Worm (Caenorhabditis elegans) whole organism, young adult: ENCODE results near the gene C03B1.13.

Source experiments
- B0261.1 ChIP-seq: sonication (generic microtip); optimal IDR thresholded peaks from 2 replicates; lab custom pipeline; 2016; ENCODE audit warnings: mild to moderate bottlenecking, missing genetic modification characterization, moderate library complexity, missing compliant biosample characterization
- B0336.3 ChIP-seq: fragments of 200-800 bp; sonication (Bioruptor generic); IDR thresholded peaks from 2 replicates; pipeline ENCODE4 v1.3.6; 2022; ENCODE audit warnings: missing genetic modification characterization, missing compliant biosample characterization
- D2030.7 ChIP-seq: fragments of 200-800 bp; sonication (Bioruptor generic); IDR thresholded peaks from 2 replicates; pipeline ENCODE4 v1.3.6; 2022; ENCODE audit warnings: missing genetic modification reagents, missing genetic modification characterization, missing compliant biosample characterization
- F33H1.4 ChIP-seq: fragments of 200-800 bp; sonication (Bioruptor generic); IDR thresholded peaks from 2 replicates; pipeline ENCODE4 v1.3.6; 2022; ENCODE audit warnings: missing genetic modification reagents, missing genetic modification characterization, missing compliant biosample characterization
- K11D2.4 ChIP-seq: fragments of 200-800 bp; sonication (Bioruptor generic); IDR thresholded peaks from 2 replicates; pipeline ENCODE4 v1.3.6; 2022; ENCODE audit warnings: missing genetic modification reagents, missing genetic modification characterization, missing compliant biosample characterization
- T26A5.8 ChIP-seq: sonication (generic microtip); optimal IDR thresholded peaks from 2 replicates; lab custom pipeline; 2016; ENCODE audit warnings: missing genetic modification characterization, missing compliant biosample characterization
- Y53G8AR.9 ChIP-seq: fragments of 200-800 bp; sonication (Bioruptor generic); conservative IDR thresholded peaks from 2 replicates; pipeline ENCODE4 v1.3.6; 2022; ENCODE audit warnings: missing genetic modification reagents, missing genetic modification characterization, missing compliant biosample characterization
- Y95B8A.8 ChIP-seq: fragments of 200-800 bp; sonication (Bioruptor generic); IDR thresholded peaks from 2 replicates; pipeline ENCODE4 v1.3.6; 2022; ENCODE audit warnings: missing genetic modification reagents, missing genetic modification characterization, missing compliant biosample characterization
- akir-1 ChIP-seq: fragments of 200-800 bp; sonication (Bioruptor generic); optimal IDR thresholded peaks from 2 replicates; lab custom pipeline; 2018; ENCODE audit warnings: mild to moderate bottlenecking, missing genetic modification characterization, moderate library complexity, missing compliant biosample characterization
- aptf-3 ChIP-seq: fragments of 200-800 bp; sonication (Bioruptor generic); IDR thresholded peaks from 2 replicates; pipeline ENCODE4 v1.3.6; 2022; ENCODE audit warnings: missing genetic modification characterization, missing compliant biosample characterization
- attf-6 ChIP-seq: fragments of 200-800 bp; sonication (Bioruptor generic); IDR thresholded peaks from 2 replicates; pipeline ENCODE4 v1.3.6; 2022; ENCODE audit warnings: missing genetic modification reagents, missing genetic modification characterization, missing compliant biosample characterization
- bed-1 ChIP-seq: fragments of 200-800 bp; sonication (Bioruptor generic); IDR thresholded peaks from 2 replicates; pipeline ENCODE4 v1.3.6; 2022; ENCODE audit warnings: missing genetic modification reagents, missing genetic modification characterization, missing compliant biosample characterization
- bed-2 ChIP-seq: fragments of 200-800 bp; sonication (Bioruptor generic); IDR thresholded peaks from 2 replicates; pipeline ENCODE4 v1.3.6; 2022; ENCODE audit warnings: missing genetic modification reagents, missing genetic modification characterization, missing compliant biosample characterization
- ccch-3 ChIP-seq: fragments of 200-800 bp; sonication (Bioruptor generic); optimal IDR thresholded peaks from 2 replicates; lab custom pipeline; 2018; ENCODE audit warnings: mild to moderate bottlenecking, missing genetic modification characterization, missing compliant biosample characterization
- cebp-2 ChIP-seq: fragments of 200-800 bp; sonication (Bioruptor generic); IDR thresholded peaks from 2 replicates; pipeline ENCODE4 v1.3.6; 2022; ENCODE audit warnings: missing genetic modification characterization, missing compliant biosample characterization
- dox-1 ChIP-seq: fragments of 200-800 bp; sonication (Bioruptor generic); IDR thresholded peaks from 2 replicates; pipeline ENCODE4 v1.3.6; 2022; ENCODE audit warnings: missing genetic modification reagents, missing genetic modification characterization, missing compliant biosample characterization
- egl-44 ChIP-seq: fragments of 200-800 bp; sonication (Bioruptor generic); IDR thresholded peaks from 2 replicates; pipeline ENCODE4 v1.3.6; 2022; ENCODE audit warnings: missing genetic modification reagents, missing genetic modification characterization, missing compliant biosample characterization
- hlh-26 ChIP-seq: fragments of 200-800 bp; sonication (Bioruptor generic); conservative IDR thresholded peaks from 2 replicates; pipeline ENCODE4 v1.3.6; 2022; ENCODE audit warnings: missing genetic modification reagents, missing genetic modification characterization, missing compliant biosample characterization
- hsf-1 ChIP-seq: fragments of 200-800 bp; sonication (Bioruptor generic); IDR thresholded peaks from 2 replicates; pipeline ENCODE4 v1.3.6; 2022; ENCODE audit warnings: missing genetic modification reagents, missing genetic modification characterization, missing compliant biosample characterization
- lin-26 ChIP-seq: fragments of 200-800 bp; sonication (Bioruptor generic); IDR thresholded peaks from 2 replicates; pipeline ENCODE4 v1.3.6; 2022; ENCODE audit warnings: missing genetic modification reagents, missing genetic modification characterization, missing compliant biosample characterization
- lin-35 ChIP-seq, 3 experiments: fragments of 150-350 bp in 2 of 3; sonication (generic microtip) in 1 of 3; optimal IDR thresholded peaks; 2 replicates each; lab custom pipeline; 2014 to 2018; ENCODE audit warnings: missing biosample characterization in 3 of 3, missing genetic modification characterization in 3 of 3, missing genetic modification reagents in 3 of 3
- madf-10 ChIP-seq: sonication (generic microtip); optimal IDR thresholded peaks from 2 replicates; lab custom pipeline; 2016; ENCODE audit warnings: mild to moderate bottlenecking, missing genetic modification characterization, missing compliant biosample characterization
- madf-3 ChIP-seq: fragments of 200-800 bp; sonication (Bioruptor generic); IDR thresholded peaks from 2 replicates; pipeline ENCODE4 v1.3.6; 2022; ENCODE audit warnings: missing genetic modification reagents, missing genetic modification characterization, missing compliant biosample characterization
- mel-28 ChIP-seq: sonication (generic microtip); optimal IDR thresholded peaks from 2 replicates; lab custom pipeline; 2016; ENCODE audit warnings: borderline replicate concordance, mild to moderate bottlenecking, missing genetic modification characterization, missing compliant biosample characterization
- nhr-80 ChIP-seq: sonication (generic microtip); optimal IDR thresholded peaks from 2 replicates; lab custom pipeline; 2016; ENCODE audit warnings: missing genetic modification characterization, missing compliant biosample characterization
- nhr-90 ChIP-seq: sonication (generic microtip); optimal IDR thresholded peaks from 2 replicates; lab custom pipeline; 2016; ENCODE audit warnings: missing genotype, mild to moderate bottlenecking, missing genetic modification characterization, missing compliant biosample characterization
- rec-8 ChIP-seq, 2 experiments: sonication (generic microtip); optimal IDR thresholded peaks; 2 replicates each; lab custom pipeline; 2016; ENCODE audit warnings: mild to moderate bottlenecking in 2 of 2, missing genetic modification characterization in 2 of 2, missing genetic modification reagents in 2 of 2, missing genotype in 2 of 2, missing biosample characterization in 1 of 2, missing compliant biosample characterization in 1 of 2, moderate library complexity in 1 of 2
- rpc-1 ChIP-seq, 2 experiments: fragments of 150-350 bp in 1 of 2; sonication (generic microtip) in 1 of 2; optimal IDR thresholded peaks; 2 replicates each; lab custom pipeline; 2014 to 2018; ENCODE audit warnings: missing biosample characterization in 1 of 2, missing genetic modification characterization in 1 of 2, missing genetic modification reagents in 1 of 2, missing genotype in 1 of 2
- snpc-1.1 ChIP-seq: sonication (generic microtip); optimal IDR thresholded peaks from 2 replicates; lab custom pipeline; 2017; ENCODE audit warnings: missing genetic modification characterization, mild to moderate bottlenecking, missing compliant biosample characterization, antibody characterized with exemption, moderate library complexity, missing genotype, missing genetic modification reagents; ENCODE audit not compliant: insufficient read depth
- snpc-1.3 ChIP-seq: sonication (generic microtip); optimal IDR thresholded peaks from 2 replicates; lab custom pipeline; 2017; ENCODE audit warnings: missing genetic modification characterization, mild to moderate bottlenecking, missing compliant biosample characterization, antibody characterized with exemption, moderate library complexity, missing genotype, missing genetic modification reagents; ENCODE audit not compliant: insufficient read depth
- somi-1 ChIP-seq: fragments of 200-800 bp; sonication (Bioruptor generic); optimal IDR thresholded peaks from 2 replicates; lab custom pipeline; 2018; ENCODE audit warnings: mild to moderate bottlenecking, missing genetic modification characterization, missing compliant biosample characterization
- tbp1 ChIP-seq: fragments of 200-800 bp; sonication (Bioruptor generic); optimal IDR thresholded peaks from 2 replicates; lab custom pipeline; 2018; ENCODE audit warnings: mild to moderate bottlenecking, missing genetic modification characterization, missing compliant biosample characterization
- unc-62 ChIP-seq: fragments of 150-350 bp; optimal IDR thresholded peaks from 2 replicates; lab custom pipeline; 2014; ENCODE audit warnings: missing biosample characterization, missing genetic modification reagents, missing genetic modification characterization
- ztf-18 ChIP-seq: sonication (generic microtip); optimal IDR thresholded peaks from 2 replicates; lab custom pipeline; 2016; ENCODE audit warnings: missing genotype, mild to moderate bottlenecking, missing genetic modification characterization, missing compliant biosample characterization
- ztf-25 ChIP-seq: fragments of 200-800 bp; sonication (Bioruptor generic); IDR thresholded peaks from 2 replicates; pipeline ENCODE4 v1.3.6; 2022; ENCODE audit warnings: missing genetic modification reagents, missing genetic modification characterization, missing compliant biosample characterization
- ztf-26 ChIP-seq: sonication (generic microtip); optimal IDR thresholded peaks from 2 replicates; lab custom pipeline; 2017; ENCODE audit warnings: missing genetic modification characterization, missing compliant biosample characterization
- ztf-6 ChIP-seq: fragments of 200-800 bp; sonication (Bioruptor generic); IDR thresholded peaks from 2 replicates; pipeline ENCODE4 v1.3.6; 2022; ENCODE audit warnings: missing genetic modification reagents, missing genetic modification characterization, missing compliant biosample characterization

C03B1.13 gene

ce11 chrX:6323129-6323528 is 14.7 kb downstream of the C03B1.13 start, which contains the start of gene col-167:
Gene col-167 (plus strand): TSS chrX:6323488.
- no peak for TF ChIP-seq K11D2.4 (GFP tag; lab: Robert Waterston, UW)
- no peak for TF ChIP-seq ztf-6 (GFP tag; lab: Robert Waterston, UW)
- TF ChIP-seq nhr-90, result no peak
- TF ChIP-seq Y95B8A.8 (GFP tag; lab: Robert Waterston, UW), result no peak
- no peak for TF ChIP-seq unc-62
- no peak for TF ChIP-seq hlh-26
- no peak for TF ChIP-seq D2030.7
- TF ChIP-seq B0336.3 (GFP tag; lab: Robert Waterston, UW), result no peak
- TF ChIP-seq rec-8 (tag; optimal IDR thresholded peaks at IDR 0.05; lab: Kevin White, UChicago), result no peak
- no peak for TF ChIP-seq F33H1.4 (GFP tag; lab: Robert Waterston, UW)
- TF ChIP-seq ztf-26 (tag; lab: Kevin White, UChicago), result no peak
- TF ChIP-seq ccch-3 (GFP tag; lab: Kevin White, UChicago), result no peak
- TF ChIP-seq attf-6 (GFP tag; lab: Robert Waterston, UW), result no peak
- no peak for TF ChIP-seq akir-1 (GFP tag; lab: Kevin White, UChicago)

ce11 chrX:6321380-6321779 is 16.5 kb downstream of the C03B1.13 start:
- TF ChIP-seq B0261.1 (tag; lab: Kevin White, UChicago) (no peak), snpc-1.3 (tag; lab: Kevin White, UChicago) (no peak), Y53G8AR.9 (GFP tag; lab: Robert Waterston, UW) (no peak), F33H1.4 (GFP tag; lab: Robert Waterston, UW) (no peak), rpc-1 (optimal IDR thresholded peaks at IDR 0.05; lab: Kevin White, UChicago) (no peak), rpc-1 (tag; optimal IDR thresholded peaks at IDR 0.05; lab: Kevin White, UChicago) (no peak), D2030.7 (no peak), nhr-80 (no peak), mel-28 (no peak), egl-44 (GFP tag; lab: Robert Waterston, UW) (no peak), bed-2 (GFP tag; lab: Robert Waterston, UW) (no peak), aptf-3 (GFP tag; lab: Robert Waterston, UW) (no peak), lin-26 (no peak), ztf-25 (GFP tag; lab: Robert Waterston, UW) (no peak), akir-1 (GFP tag; lab: Kevin White, UChicago) (no peak), snpc-1.1 (tag; lab: Kevin White, UChicago) (no peak), T26A5.8 (no peak), tbp1 (GFP tag; lab: Kevin White, UChicago) (no peak)
- TF ChIP-seq, all 124 proteins: peak for 0

- TF ChIP-seq mel-28 (no peak), lin-35 (GFP tag; optimal IDR thresholded peaks at IDR 0.05; lab: Kevin White, UChicago) (no peak), madf-3 (GFP tag; lab: Robert Waterston, UW) (no peak), hsf-1 (GFP tag; lab: Robert Waterston, UW) (0 out of 2 replicates have a peak, but pooled peaks have one; percentile 17), cebp-2 (GFP tag; lab: Robert Waterston, UW) (no peak), dox-1 (GFP tag; lab: Robert Waterston, UW) (no peak)
Measured at ce11 chrX:6320887-6321286, 17.0 kb downstream of the C03B1.13 start.

- no peak for TF ChIP-seq madf-10
- TF ChIP-seq ztf-18 (tag; lab: Kevin White, UChicago), result no peak
- no peak for TF ChIP-seq bed-1 (GFP tag; lab: Robert Waterston, UW)
- no peak for TF ChIP-seq aptf-3 (GFP tag; lab: Robert Waterston, UW)
- no peak for TF ChIP-seq somi-1
- TF ChIP-seq ccch-3 (GFP tag; lab: Kevin White, UChicago), result no peak
Measured at ce11 chrX:6319546-6319945, 18.3 kb downstream of the C03B1.13 start, which contains the start of gene chtb-3. Gene chtb-3 (minus strand): TSS chrX:6319646.
